Fruit fly (Drosophila melanogaster) whole organism, wandering third instar larva: ENCODE measurements around the gene MED26.

ENCODE experiments used
- Abd-B ChIP-seq: fragments of >200 bp; optimal IDR thresholded peaks from 2 replicates; lab custom pipeline; 2017; ENCODE audit warnings: missing biosample characterization, missing genetic modification characterization
- CG32264 ChIP-seq: fragments of 200-800 bp; sonication (Bioruptor generic); optimal IDR thresholded peaks from 2 replicates; lab custom pipeline; 2016; ENCODE audit warnings: missing biosample characterization, missing genetic modification characterization
- CG9705 ChIP-seq: fragments of 200-800 bp; sonication (Bioruptor generic); optimal IDR thresholded peaks from 2 replicates; lab custom pipeline; 2018; ENCODE audit warnings: missing biosample characterization, mild to moderate bottlenecking, missing genetic modification characterization
- CrebA ChIP-seq: fragments of 200-800 bp; sonication (Bioruptor generic); optimal IDR thresholded peaks from 2 replicates; lab custom pipeline; 2016; ENCODE audit warnings: missing biosample characterization, mild to moderate bottlenecking, missing genetic modification characterization, borderline replicate concordance
- Dfd ChIP-seq: fragments of >200 bp; optimal IDR thresholded peaks from 2 replicates; lab custom pipeline; 2017; ENCODE audit warnings: missing biosample characterization, missing genetic modification characterization
- Dif ChIP-seq: fragments of 200-275, 200-300 bp; sonication (Bioruptor generic); optimal IDR thresholded peaks from 2 replicates; lab custom pipeline; 2018; ENCODE audit warnings: missing biosample characterization, missing genetic modification characterization; ENCODE audit not compliant: partially characterized antibody
- GATAd ChIP-seq: sonication (Bioruptor generic); optimal IDR thresholded peaks from 2 replicates; lab custom pipeline; 2016; ENCODE audit warnings: missing biosample characterization, missing genetic modification characterization
- HLH106 ChIP-seq: fragments of 200-800 bp; optimal IDR thresholded peaks from 3 replicates; lab custom pipeline; 2019; ENCODE audit warnings: missing biosample characterization, mild to moderate bottlenecking, missing genetic modification characterization, moderate library complexity
- Hnf4 ChIP-seq: fragments of 200-800 bp; sonication (Bioruptor generic); optimal IDR thresholded peaks from 2 replicates; lab custom pipeline; 2016; ENCODE audit warnings: missing biosample characterization, mild to moderate bottlenecking, missing genetic modification characterization
- Jra ChIP-seq: sonication (Bioruptor generic); optimal IDR thresholded peaks from 2 replicates; lab custom pipeline; 2016; ENCODE audit warnings: missing biosample characterization, missing genetic modification characterization
- Mio ChIP-seq: sonication (Bioruptor generic); optimal IDR thresholded peaks from 2 replicates; lab custom pipeline; 2016; ENCODE audit warnings: missing biosample characterization, missing genetic modification characterization
- Myc ChIP-seq: fragments of >200 bp; optimal IDR thresholded peaks from 2 replicates; lab custom pipeline; 2017
- N ChIP-seq: fragments of >200 bp; optimal IDR thresholded peaks from 2 replicates; lab custom pipeline; 2018; ENCODE audit warnings: missing biosample characterization, missing external identifiers, missing genetic modification characterization
- Rel ChIP-seq, 2 experiments: fragments of 200-800 bp; sonication (Bioruptor generic) in 1 of 2; optimal IDR thresholded peaks; 2 replicates in 1 of 2; 3 replicates in 1 of 2; lab custom pipeline; 2016 to 2019; ENCODE audit warnings: mild to moderate bottlenecking in 2 of 2, missing biosample characterization in 2 of 2, missing genetic modification characterization in 2 of 2, moderate library complexity in 1 of 2
- Vsx2 ChIP-seq: fragments of 200-300, 225-300 bp; sonication (Bioruptor generic); optimal IDR thresholded peaks from 2 replicates; lab custom pipeline; 2018; ENCODE audit warnings: missing biosample characterization, missing genetic modification characterization; ENCODE audit not compliant: partially characterized antibody
- br ChIP-seq: fragments of 200-800 bp; sonication (Bioruptor generic); optimal IDR thresholded peaks from 2 replicates; lab custom pipeline; 2016; ENCODE audit warnings: missing biosample characterization, missing genetic modification characterization
- dl ChIP-seq, 2 experiments: fragments of 175-275, 200-275 bp in 1 of 2; fragments of 200-275 bp in 1 of 2; sonication (Bioruptor generic); optimal IDR thresholded peaks; lab custom pipeline; 2018; ENCODE audit warnings: mild to moderate bottlenecking in 2 of 2, missing biosample characterization in 2 of 2, missing genetic modification characterization in 2 of 2, moderate library complexity in 2 of 2; ENCODE audit not compliant: partially characterized antibody in 2 of 2, insufficient read depth in 1 of 2
- dmrt93B ChIP-seq: fragments of 200-800 bp; sonication (Bioruptor generic); optimal IDR thresholded peaks from 2 replicates; lab custom pipeline; 2018; ENCODE audit warnings: missing biosample characterization, mild to moderate bottlenecking, missing genetic modification characterization
- dsf ChIP-seq: sonication (Bioruptor generic); optimal IDR thresholded peaks from 2 replicates; lab custom pipeline; 2016; ENCODE audit warnings: missing biosample characterization, missing genetic modification characterization, borderline replicate concordance
- foxo ChIP-seq, 2 experiments: fragments of 200-800 bp; sonication (Bioruptor generic); optimal IDR thresholded peaks; 2 replicates in 1 of 2; 3 replicates in 1 of 2; lab custom pipeline; 2016 to 2017; ENCODE audit warnings: missing biosample characterization in 2 of 2, missing genetic modification characterization in 2 of 2
- fru ChIP-seq: fragments of 200-800 bp; sonication (Bioruptor generic); optimal IDR thresholded peaks from 3 replicates; lab custom pipeline; 2016; ENCODE audit warnings: missing biosample characterization, mild to moderate bottlenecking, missing genetic modification characterization
- h ChIP-seq: fragments of 200-800 bp; sonication (Bioruptor generic); optimal IDR thresholded peaks from 3 replicates; lab custom pipeline; 2016; ENCODE audit warnings: missing biosample characterization, mild to moderate bottlenecking, missing genetic modification characterization
- jim ChIP-seq: fragments of 175-275, 200-325 bp; sonication (Bioruptor generic); optimal IDR thresholded peaks from 2 replicates; lab custom pipeline; 2016; ENCODE audit warnings: missing biosample characterization, mild to moderate bottlenecking, missing genetic modification characterization
- pan ChIP-seq: fragments of >200 bp; optimal IDR thresholded peaks from 2 replicates; lab custom pipeline; 2017
- psq ChIP-seq: fragments of 200-800 bp; sonication (Bioruptor generic); optimal IDR thresholded peaks from 3 replicates; lab custom pipeline; 2017; ENCODE audit warnings: missing biosample characterization, mild to moderate bottlenecking, missing genetic modification characterization, moderate library complexity
- rgr ChIP-seq: fragments of 200-800 bp; sonication (Bioruptor generic); optimal IDR thresholded peaks from 3 replicates; lab custom pipeline; 2016; ENCODE audit warnings: missing biosample characterization, mild to moderate bottlenecking, missing genetic modification characterization
- sage ChIP-seq: fragments of 200-800 bp; sonication (Bioruptor generic); optimal IDR thresholded peaks from 2 replicates; lab custom pipeline; 2016; ENCODE audit warnings: missing biosample characterization, mild to moderate bottlenecking, missing genetic modification characterization
- tai ChIP-seq: sonication (Bioruptor generic); optimal IDR thresholded peaks from 2 replicates; lab custom pipeline; 2016; ENCODE audit warnings: missing biosample characterization, missing genetic modification characterization
- usp ChIP-seq: fragments of >200 bp; optimal IDR thresholded peaks from 2 replicates; lab custom pipeline; 2017; ENCODE audit warnings: missing biosample characterization, missing genetic modification characterization
- woc ChIP-seq: sonication (Bioruptor generic); optimal IDR thresholded peaks from 2 replicates; lab custom pipeline; 2016; ENCODE audit warnings: missing biosample characterization, mild to moderate bottlenecking, missing genetic modification characterization

The MED26 gene

dm6 chr4:829783-830182, 41.0 kb upstream of the MED26 start:
- no peak for TF ChIP-seq Abd-B
- no peak for TF ChIP-seq Dfd (GFP tag; lab: Kevin White, UChicago)
- TF ChIP-seq tai, result no peak
- TF ChIP-seq dl (GFP tag; optimal IDR thresholded peaks at IDR 0.05; lab: Kevin White, UChicago; ENCODE audit: insufficient read depth in 1 of 2, partially characterized antibody in 2 of 2), result no peak
- no peak for TF ChIP-seq woc (GFP tag; lab: Kevin White, UChicago)
- TF ChIP-seq Vsx2 (GFP tag; lab: Kevin White, UChicago), result no peak
- no peak for TF ChIP-seq sage (GFP tag; lab: Kevin White, UChicago)
- no peak for TF ChIP-seq h (GFP tag; lab: Kevin White, UChicago)
- TF ChIP-seq Jra (GFP tag; lab: Kevin White, UChicago), result no peak
- TF ChIP-seq usp, result no peak
- TF ChIP-seq Dif (GFP tag; lab: Kevin White, UChicago), result no peak
- TF ChIP-seq Hnf4 (GFP tag; lab: Kevin White, UChicago), result no peak
- TF ChIP-seq Mio (GFP tag; lab: Kevin White, UChicago), result no peak
- TF ChIP-seq HLH106 (tag; lab: Kevin White, UChicago), result no peak
- no peak for TF ChIP-seq pan (lab: Kevin White, UChicago)
- TF ChIP-seq CrebA (GFP tag; lab: Kevin White, UChicago), result no peak
- no peak for TF ChIP-seq CG9705 (GFP tag; lab: Kevin White, UChicago)
- TF ChIP-seq rgr (GFP tag; lab: Kevin White, UChicago), result no peak
- no peak for TF ChIP-seq br

DNA sequence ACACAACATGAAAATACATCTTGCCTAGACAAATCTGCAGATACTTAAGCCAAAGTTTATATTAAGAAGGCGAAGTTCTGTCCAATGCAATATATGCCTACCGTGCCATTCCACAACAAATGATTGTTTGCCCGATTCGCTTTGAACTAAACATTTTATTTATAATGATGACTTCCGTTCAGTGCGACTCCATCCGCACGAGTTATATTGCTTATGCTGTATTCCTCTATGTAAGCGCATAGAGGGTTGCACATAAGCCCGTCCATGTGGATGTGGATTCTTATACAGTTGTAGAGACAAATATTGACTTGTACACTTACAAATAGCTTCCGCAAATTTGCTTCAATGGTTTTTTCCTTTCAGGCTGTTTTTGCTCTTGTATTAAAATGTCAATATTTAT, 35.3 kb upstream of the MED26 start:
- no peak for TF ChIP-seq h (GFP tag; lab: Kevin White, UChicago)
- TF ChIP-seq foxo (GFP tag; optimal IDR thresholded peaks at IDR 0.05; lab: Kevin White, UChicago), result no peak
- TF ChIP-seq jim, result no peak
- TF ChIP-seq dsf (GFP tag; lab: Kevin White, UChicago), result no peak
- TF ChIP-seq Jra (GFP tag; lab: Kevin White, UChicago), result no peak
- TF ChIP-seq dmrt93B (GFP tag; lab: Kevin White, UChicago), result no peak
- TF ChIP-seq rgr (GFP tag; lab: Kevin White, UChicago), result no peak
- no peak for TF ChIP-seq Abd-B
- no peak for TF ChIP-seq Dfd (GFP tag; lab: Kevin White, UChicago)
- TF ChIP-seq usp, result no peak
- TF ChIP-seq CG9705 (GFP tag; lab: Kevin White, UChicago), result no peak
- no peak for TF ChIP-seq psq (GFP tag; lab: Kevin White, UChicago)
- TF ChIP-seq Hnf4 (GFP tag; lab: Kevin White, UChicago), result no peak
- TF ChIP-seq sage (GFP tag; lab: Kevin White, UChicago), result no peak
- no peak for TF ChIP-seq N
- no peak for TF ChIP-seq Rel (GFP tag; optimal IDR thresholded peaks at IDR 0.05; lab: Kevin White, UChicago)
- no peak for TF ChIP-seq Rel (tag; optimal IDR thresholded peaks at IDR 0.05; lab: Kevin White, UChicago)
- TF ChIP-seq Myc, result no peak
- no peak for TF ChIP-seq GATAd (GFP tag; lab: Kevin White, UChicago)
- no peak for TF ChIP-seq CG32264 (GFP tag; lab: Kevin White, UChicago)

dm6 chr4:817799-818198, 29.0 kb upstream of the MED26 start:
- TF ChIP-seq CG32264 (GFP tag; lab: Kevin White, UChicago) (no peak), usp (no peak), N (no peak), fru (GFP tag; lab: Kevin White, UChicago) (no peak), HLH106 (tag; lab: Kevin White, UChicago) (no peak)

DNA sequence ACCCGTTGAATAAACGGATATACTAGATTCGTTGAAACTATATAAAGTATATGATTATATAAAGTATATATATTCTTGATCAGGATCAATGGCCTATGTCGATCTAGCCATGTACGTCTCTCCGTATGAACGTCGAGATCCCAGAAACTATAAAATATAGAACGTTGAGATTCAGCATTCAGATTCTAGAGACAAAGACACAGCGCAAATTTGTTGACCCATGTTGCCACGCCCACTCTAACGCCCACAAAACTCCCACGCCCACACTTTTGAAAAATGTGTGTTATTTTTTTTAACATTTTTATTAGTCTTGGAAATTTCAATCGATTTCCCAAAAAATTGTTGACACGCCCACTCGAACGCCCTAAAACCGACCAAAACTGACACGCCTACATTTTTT, 27.7 kb upstream of the MED26 start:
- TF ChIP-seq Dfd (GFP tag; lab: Kevin White, UChicago), result peak; percentile 57
- TF ChIP-seq jim, result no peak

DNA sequence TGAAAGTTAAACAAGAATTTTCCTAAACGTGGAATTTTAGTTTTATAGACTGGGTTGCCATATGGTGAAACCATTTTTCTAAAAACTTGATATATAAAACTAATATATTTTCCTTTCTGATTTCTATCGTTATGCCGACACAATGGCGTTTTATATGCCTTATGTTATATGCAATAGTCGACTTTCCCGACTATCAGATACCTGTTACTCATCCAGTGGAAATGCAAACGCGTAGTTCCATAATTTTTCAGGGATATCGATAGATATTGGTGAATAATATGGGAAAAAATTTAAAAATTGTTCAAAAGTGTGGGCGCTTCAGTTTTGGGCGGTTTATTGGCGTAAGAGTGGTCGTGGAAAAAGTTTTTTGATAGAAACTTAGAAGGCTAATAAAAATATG, 22.1 kb upstream of the MED26 start:
- TF ChIP-seq CrebA (GFP tag; lab: Kevin White, UChicago) (no peak), CG32264 (GFP tag; lab: Kevin White, UChicago) (no peak), dmrt93B (GFP tag; lab: Kevin White, UChicago) (no peak), jim (no peak)
